Fruit fly (Drosophila melanogaster) whole organism, embryonic: ENCODE results near the gene Sr-CIII.

Source experiments
- Ada2b ChIP-seq: fragments of 200-800 bp; sonication (Bioruptor generic); IDR thresholded peaks from 2 replicates; pipeline ENCODE4 v1.3.6; 2022; ENCODE audit warnings: missing biosample characterization, missing genetic modification characterization
- CG10431 ChIP-seq: fragments of 200-800 bp; sonication (Bioruptor generic); optimal IDR thresholded peaks from 3 replicates; lab custom pipeline; 2018; ENCODE audit warnings: missing biosample characterization, mild to moderate bottlenecking, missing genetic modification characterization
- CG12219 ChIP-seq: fragments of 200-800 bp; sonication (Bioruptor generic); optimal IDR thresholded peaks from 3 replicates; lab custom pipeline; 2018; ENCODE audit warnings: missing biosample characterization, mild to moderate bottlenecking, missing genetic modification characterization
- CG12299 ChIP-seq: fragments of 200-800 bp; sonication (Bioruptor generic); optimal IDR thresholded peaks from 2 replicates; lab custom pipeline; 2018; ENCODE audit warnings: missing biosample characterization, mild to moderate bottlenecking, missing genetic modification characterization
- CG14441 ChIP-seq: fragments of 200-800 bp; sonication (Bioruptor generic); IDR thresholded peaks from 2 replicates; pipeline ENCODE4 v1.3.6; 2022; ENCODE audit warnings: missing biosample characterization, missing genetic modification characterization
- CG14667 ChIP-seq: fragments of 200-800 bp; sonication (Bioruptor generic); IDR thresholded peaks from 2 replicates; pipeline ENCODE4 v1.3.6; 2022; ENCODE audit warnings: missing biosample characterization, missing genetic modification characterization
- CG15479 ChIP-seq: fragments of 200-800 bp; sonication (Bioruptor generic); optimal IDR thresholded peaks from 3 replicates; lab custom pipeline; 2019; ENCODE audit warnings: missing biosample characterization, mild to moderate bottlenecking, missing genetic modification characterization, moderate library complexity
- CG1603 ChIP-seq: fragments of 200-800 bp; sonication (Bioruptor generic); optimal IDR thresholded peaks from 2 replicates; lab custom pipeline; 2019; ENCODE audit warnings: missing biosample characterization, mild to moderate bottlenecking, missing genetic modification characterization, moderate library complexity
- CG16863 ChIP-seq: fragments of 200-800 bp; sonication (Bioruptor generic); optimal IDR thresholded peaks from 3 replicates; lab custom pipeline; 2016; ENCODE audit warnings: missing biosample characterization, missing genetic modification characterization
- CG17829 ChIP-seq: fragments of 200-800 bp; optimal IDR thresholded peaks from 2 replicates; lab custom pipeline; 2019; ENCODE audit warnings: missing biosample characterization, mild to moderate bottlenecking, missing genetic modification characterization, moderate library complexity
- CG18476 ChIP-seq: fragments of 200-800 bp; sonication (Bioruptor generic); optimal IDR thresholded peaks from 2 replicates; lab custom pipeline; 2016; ENCODE audit warnings: missing biosample characterization, mild to moderate bottlenecking, missing genetic modification characterization
- CG18619 ChIP-seq: fragments of 200-800 bp; sonication (Bioruptor generic); optimal IDR thresholded peaks from 3 replicates; lab custom pipeline; 2017; ENCODE audit warnings: missing biosample characterization, mild to moderate bottlenecking, missing genetic modification characterization
- CG2712 ChIP-seq: fragments of 200-800 bp; optimal IDR thresholded peaks from 3 replicates; lab custom pipeline; 2019; ENCODE audit warnings: missing biosample characterization, mild to moderate bottlenecking, missing genetic modification characterization, moderate library complexity
- CG3281 ChIP-seq: fragments of 200-800 bp; sonication (Bioruptor generic); optimal IDR thresholded peaks from 3 replicates; lab custom pipeline; 2017; ENCODE audit warnings: missing biosample characterization, mild to moderate bottlenecking, missing genetic modification characterization
- CG34376 ChIP-seq: fragments of 200-800 bp; sonication (Bioruptor generic); optimal IDR thresholded peaks from 2 replicates; lab custom pipeline; 2018; ENCODE audit warnings: missing biosample characterization, mild to moderate bottlenecking, missing genetic modification characterization
- CG42726 ChIP-seq: fragments of 200-800 bp; sonication (Bioruptor generic); IDR thresholded peaks from 2 replicates; pipeline ENCODE4 v1.3.6; 2022; ENCODE audit warnings: missing biosample characterization, missing genetic modification characterization; ENCODE audit not compliant: partially characterized antibody
- CG4424 ChIP-seq: fragments of 200-800 bp; sonication (Bioruptor generic); optimal IDR thresholded peaks from 3 replicates; lab custom pipeline; 2016; ENCODE audit warnings: missing biosample characterization, missing genetic modification characterization
- CG4820 ChIP-seq: fragments of 200-800 bp; sonication (Bioruptor generic); optimal IDR thresholded peaks from 3 replicates; lab custom pipeline; 2016; ENCODE audit warnings: missing biosample characterization, missing genetic modification characterization
- CG6654 ChIP-seq: fragments of 200-800 bp; sonication (Bioruptor generic); optimal IDR thresholded peaks from 2 replicates; lab custom pipeline; 2017; ENCODE audit warnings: missing biosample characterization, mild to moderate bottlenecking, missing genetic modification characterization
- CG7745 ChIP-seq: fragments of 200-800 bp; sonication (Bioruptor generic); optimal IDR thresholded peaks from 2 replicates; lab custom pipeline; 2018; ENCODE audit warnings: missing biosample characterization, mild to moderate bottlenecking, missing genetic modification characterization, moderate library complexity
- CG9609 ChIP-seq: fragments of 200-800 bp; sonication (Bioruptor generic); optimal IDR thresholded peaks from 3 replicates; lab custom pipeline; 2016; ENCODE audit warnings: missing biosample characterization, missing genetic modification characterization
- CTCF ChIP-seq: fragments of 200-800 bp; sonication (Bioruptor generic); optimal IDR thresholded peaks from 2 replicates; lab custom pipeline; 2017; ENCODE audit warnings: missing biosample characterization, mild to moderate bottlenecking, missing genetic modification characterization, moderate library complexity
- CrebB ChIP-seq: fragments of 200-800 bp; sonication (Bioruptor generic); optimal IDR thresholded peaks from 3 replicates; lab custom pipeline; 2018; ENCODE audit warnings: missing biosample characterization, mild to moderate bottlenecking, missing genetic modification characterization
- Dad ChIP-seq: fragments of 200-800 bp; sonication (Bioruptor generic); optimal IDR thresholded peaks from 3 replicates; lab custom pipeline; 2016; ENCODE audit warnings: missing biosample characterization, missing genetic modification characterization
- Doc2 ChIP-seq: fragments of 200-800 bp; sonication (Bioruptor generic); IDR thresholded peaks from 2 replicates; pipeline ENCODE4 v1.3.6; 2022; ENCODE audit warnings: missing biosample characterization, missing genetic modification characterization
- Hmr ChIP-seq: fragments of 200-800 bp; sonication (Bioruptor generic); optimal IDR thresholded peaks from 3 replicates; lab custom pipeline; 2017; ENCODE audit warnings: mild to moderate bottlenecking, missing biosample characterization, missing genetic modification reagents, missing genetic modification characterization
- Kr ChIP-seq: fragments of 200-800 bp; sonication (Bioruptor generic); optimal IDR thresholded peaks from 2 replicates; lab custom pipeline; 2017; ENCODE audit warnings: missing biosample characterization, mild to moderate bottlenecking, missing genetic modification characterization
- Pdp1 ChIP-seq, 2 experiments: fragments of 200-800 bp; sonication (Bioruptor generic); optimal IDR thresholded peaks; 3 replicates each; lab custom pipeline; 2016; ENCODE audit warnings: missing biosample characterization in 2 of 2, missing genetic modification characterization in 2 of 2, mild to moderate bottlenecking in 1 of 2, moderate library complexity in 1 of 2
- Side ChIP-seq: fragments of 200-800 bp; sonication (Bioruptor generic); optimal IDR thresholded peaks from 2 replicates; lab custom pipeline; 2016; ENCODE audit warnings: missing biosample characterization, missing genetic modification characterization
- Sry-δ ChIP-seq: fragments of 200-800 bp; sonication (Bioruptor generic); optimal IDR thresholded peaks from 2 replicates; lab custom pipeline; 2016; ENCODE audit warnings: missing biosample characterization, missing genetic modification characterization
- Xrp1 ChIP-seq: fragments of 200-800 bp; sonication (Bioruptor generic); IDR thresholded peaks from 2 replicates; pipeline ENCODE4 v1.3.6; 2022; ENCODE audit warnings: missing biosample characterization, missing genetic modification characterization
- az2 ChIP-seq: fragments of 200-800 bp; sonication (Bioruptor generic); optimal IDR thresholded peaks from 3 replicates; lab custom pipeline; 2016; ENCODE audit warnings: missing biosample characterization, missing genetic modification characterization
- disco-r ChIP-seq: fragments of 200-800 bp; sonication (Bioruptor generic); optimal IDR thresholded peaks from 2 replicates; lab custom pipeline; 2016; ENCODE audit warnings: missing biosample characterization, missing genetic modification characterization
- esg ChIP-seq: fragments of 200-800 bp; sonication (Bioruptor generic); conservative IDR thresholded peaks from 2 replicates; pipeline ENCODE4 v1.3.6; 2022; ENCODE audit warnings: missing biosample characterization, missing genetic modification characterization
- fd64A ChIP-seq: fragments of 200-800 bp; sonication (Bioruptor generic); optimal IDR thresholded peaks from 3 replicates; lab custom pipeline; 2018; ENCODE audit warnings: missing biosample characterization, mild to moderate bottlenecking, missing genetic modification characterization
- fd96Cb ChIP-seq: fragments of 200-800 bp; sonication (Bioruptor generic); optimal IDR thresholded peaks from 2 replicates; lab custom pipeline; 2018; ENCODE audit warnings: missing biosample characterization, mild to moderate bottlenecking, missing genetic modification characterization, moderate library complexity
- gsb ChIP-seq: fragments of 200-800 bp; sonication (Bioruptor generic); IDR thresholded peaks from 2 replicates; pipeline ENCODE4 v1.3.6; 2022; ENCODE audit warnings: missing biosample characterization, missing genetic modification characterization
- ind ChIP-seq: fragments of 200-800 bp; sonication (Bioruptor generic); optimal IDR thresholded peaks from 3 replicates; lab custom pipeline; 2016; ENCODE audit warnings: missing biosample characterization, missing genetic modification characterization
- jumu ChIP-seq: fragments of 200-800 bp; sonication (Bioruptor generic); optimal IDR thresholded peaks from 3 replicates; lab custom pipeline; 2016; ENCODE audit warnings: missing biosample characterization, missing genetic modification characterization
- kah ChIP-seq: fragments of 200-800 bp; sonication (Bioruptor generic); optimal IDR thresholded peaks from 2 replicates; lab custom pipeline; 2018; ENCODE audit warnings: missing biosample characterization, mild to moderate bottlenecking, missing genetic modification characterization
- kni ChIP-seq: fragments of 200-800 bp; sonication (Bioruptor generic); optimal IDR thresholded peaks from 3 replicates; lab custom pipeline; 2017; ENCODE audit warnings: mild to moderate bottlenecking, missing biosample characterization, missing genetic modification reagents, missing genetic modification characterization
- lilli ChIP-seq: fragments of 200-800 bp; sonication (Bioruptor generic); optimal IDR thresholded peaks from 3 replicates; lab custom pipeline; 2016; ENCODE audit warnings: missing biosample characterization, missing genetic modification characterization
- lmd ChIP-seq: fragments of 200-800 bp; sonication (Bioruptor generic); IDR thresholded peaks from 2 replicates; pipeline ENCODE4 v1.3.6; 2022; ENCODE audit warnings: missing biosample characterization, missing genetic modification characterization
- mirr ChIP-seq: fragments of 200-800 bp; sonication (Bioruptor generic); optimal IDR thresholded peaks from 3 replicates; lab custom pipeline; 2018; ENCODE audit warnings: missing biosample characterization, mild to moderate bottlenecking, missing genetic modification characterization
- org-1 ChIP-seq: fragments of 200-800 bp; sonication (Bioruptor generic); optimal IDR thresholded peaks from 2 replicates; lab custom pipeline; 2017; ENCODE audit warnings: missing biosample characterization, missing genetic modification characterization
- otp ChIP-seq: fragments of 200-800 bp; sonication (Bioruptor generic); IDR thresholded peaks from 3 replicates; pipeline ENCODE4, ENCODE4 v1.3.6; 2022; ENCODE audit warnings: missing biosample characterization, missing genetic modification characterization
- prd ChIP-seq, 3 experiments: fragments of >200 bp in 2 of 3; fragments of 200-800 bp in 1 of 3; sonication (Bioruptor generic) in 1 of 3; optimal IDR thresholded peaks in 2 of 3; IDR thresholded peaks in 1 of 3; 2 replicates in 2 of 3; 3 replicates in 1 of 3; pipeline versions ENCODE4 v1.3.6 to Lab custom; 2017 to 2022; ENCODE audit warnings: missing biosample characterization in 1 of 3, missing genetic modification characterization in 1 of 3
- run ChIP-seq: fragments of 200-800 bp; sonication (Bioruptor generic); optimal IDR thresholded peaks from 3 replicates; lab custom pipeline; 2018; ENCODE audit warnings: missing biosample characterization, mild to moderate bottlenecking, missing genetic modification characterization
- sc ChIP-seq, 3 experiments: fragments of >200 bp in 2 of 3; fragments of 200-800 bp in 1 of 3; sonication (Bioruptor generic) in 1 of 3; optimal IDR thresholded peaks; 2 replicates in 2 of 3; 3 replicates in 1 of 3; lab custom pipeline; 2017; ENCODE audit warnings: mild to moderate bottlenecking in 1 of 3, missing biosample characterization in 1 of 3, missing genetic modification characterization in 1 of 3, missing genetic modification reagents in 1 of 3
- sna ChIP-seq: fragments of 200-800 bp; sonication (Bioruptor generic); IDR thresholded peaks from 2 replicates; pipeline ENCODE4 v1.3.6; 2022; ENCODE audit warnings: missing biosample characterization, missing genetic modification characterization; ENCODE audit not compliant: partially characterized antibody
- tgo ChIP-seq: fragments of 200-800 bp; sonication (Bioruptor generic); IDR thresholded peaks from 3 replicates; pipeline ENCODE4 v1.3.6; 2022; ENCODE audit warnings: missing biosample characterization, missing genetic modification characterization

The Sr-CIII gene

DNA sequence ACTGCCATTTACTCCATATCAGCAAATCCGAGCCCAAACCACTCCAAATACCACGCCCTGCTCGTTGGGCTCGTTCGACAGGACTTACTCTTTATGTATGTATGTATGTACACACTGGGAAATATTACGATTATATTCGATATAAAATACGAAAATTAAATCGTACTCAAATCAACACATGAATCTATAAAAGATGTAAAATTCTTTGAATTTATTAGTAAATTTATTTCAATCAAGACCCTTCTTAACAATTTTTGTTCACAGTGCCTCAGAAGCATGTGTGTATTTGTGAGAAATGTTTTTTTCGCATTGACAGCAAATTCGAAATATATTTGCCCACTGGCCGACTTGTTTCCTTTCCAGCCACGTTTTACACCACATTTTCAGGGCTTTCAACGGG, 26.2 kb downstream of the Sr-CIII start (continued):
- TF ChIP-seq CG3281 (GFP tag; lab: Kevin White, UChicago) = peak; percentile 32
- TF ChIP-seq org-1 (GFP tag; lab: Kevin White, UChicago) = no peak
- no peak for TF ChIP-seq otp (GFP tag; lab: Robert Waterston, UW)
- TF ChIP-seq CG15479 (GFP tag; lab: Kevin White, UChicago) = no peak
- TF ChIP-seq Kr (GFP tag; lab: Kevin White, UChicago) = no peak
- TF ChIP-seq fd64A (GFP tag; lab: Kevin White, UChicago) = no peak
- TF ChIP-seq lilli = peak; percentile 17
- no peak for TF ChIP-seq CG14441
- TF ChIP-seq fd96Cb = peak; percentile 5
- peak; percentile 2 for TF ChIP-seq ind (GFP tag; lab: Kevin White, UChicago)
- peak; percentile 23 for TF ChIP-seq Hmr
- TF ChIP-seq esg (GFP tag; lab: Robert Waterston, UW) = no peak
- TF ChIP-seq Xrp1 (GFP tag; lab: Robert Waterston, UW) = peak; percentile 40; the same call in 1 of the 2 replicates
- no peak for TF ChIP-seq Doc2 (GFP tag; lab: Robert Waterston, UW)
- no peak for TF ChIP-seq CG7745 (tag; lab: Kevin White, UChicago)
- TF ChIP-seq Ada2b (GFP tag; lab: Robert Waterston, UW) = 0 out of 2 replicates have a peak, but pooled peaks have one; percentile 17
- no peak for TF ChIP-seq CG4424 (GFP tag; lab: Kevin White, UChicago)
- TF ChIP-seq gsb (GFP tag; lab: Robert Waterston, UW) = no peak
- no peak for TF ChIP-seq Dad (GFP tag; lab: Kevin White, UChicago)
- TF ChIP-seq jumu (GFP tag; lab: Kevin White, UChicago) = no peak
- TF ChIP-seq kni (GFP tag; lab: Kevin White, UChicago) = no peak
- TF ChIP-seq run (tag; lab: Kevin White, UChicago) = no peak
- TF ChIP-seq CG6654 (GFP tag; lab: Kevin White, UChicago) = no peak
- TF ChIP-seq CG34376 (GFP tag; lab: Kevin White, UChicago) = no peak
- TF ChIP-seq disco-r (GFP tag; lab: Kevin White, UChicago) = no peak
- TF ChIP-seq CG12219 (GFP tag; lab: Kevin White, UChicago) = no peak
- no peak for TF ChIP-seq CG42726 (GFP tag; lab: Robert Waterston, UW)
- TF ChIP-seq CG12299 (tag; lab: Kevin White, UChicago) = no peak
- no peak for TF ChIP-seq CG16863 (GFP tag; lab: Kevin White, UChicago)
- TF ChIP-seq CG2712 (tag; lab: Kevin White, UChicago) = peak; percentile 4
- no peak for TF ChIP-seq kah (GFP tag; lab: Kevin White, UChicago)
- no peak for TF ChIP-seq Pdp1 (GFP tag; optimal IDR thresholded peaks at IDR 0.05; lab: Kevin White, UChicago)
- TF ChIP-seq CG14667 (GFP tag; lab: Robert Waterston, UW) = no peak
- TF ChIP-seq Side = no peak
- no peak for TF ChIP-seq az2 (GFP tag; lab: Kevin White, UChicago)
- no peak for TF ChIP-seq prd (optimal IDR thresholded peaks at IDR 0.05; lab: Kevin White, UChicago)
- peak; percentile 5; the same call in 1 of the 3 replicates for TF ChIP-seq prd (GFP tag; IDR thresholded peaks at IDR 0.05; lab: Robert Waterston, UW)
- no peak for TF ChIP-seq CG4820 (GFP tag; lab: Kevin White, UChicago)
- TF ChIP-seq tgo (GFP tag; lab: Robert Waterston, UW) = 0 out of 3 replicates have a peak, but pooled peaks have one; percentile 21
- TF ChIP-seq lmd = no peak
- TF ChIP-seq CG9609 (GFP tag; lab: Kevin White, UChicago) = no peak
- no peak for TF ChIP-seq sc (optimal IDR thresholded peaks at IDR 0.05; lab: Kevin White, UChicago)
- no peak for TF ChIP-seq sc (GFP tag; optimal IDR thresholded peaks at IDR 0.05; lab: Kevin White, UChicago)
- TF ChIP-seq CrebB (tag; lab: Kevin White, UChicago) = no peak
- TF ChIP-seq CG1603 = peak; percentile 23
- TF ChIP-seq CG18619 (GFP tag; lab: Kevin White, UChicago) = no peak
- no peak for TF ChIP-seq sna (GFP tag; lab: Robert Waterston, UW)
- TF ChIP-seq mirr (GFP tag; lab: Kevin White, UChicago) = no peak
- no peak for TF ChIP-seq CG10431 (GFP tag; lab: Kevin White, UChicago)
- no peak for TF ChIP-seq CG18476 (GFP tag; lab: Kevin White, UChicago)
- no peak for TF ChIP-seq CTCF (GFP tag; lab: Kevin White, UChicago)
- no peak for TF ChIP-seq Sry-δ
- TF ChIP-seq CG17829 (tag; lab: Kevin White, UChicago) = no peak
